Worm (Caenorhabditis elegans) whole organism, late embryonic: ENCODE measurements around the gene F54C8.1.

Experiments
- C38D4.7 ChIP-seq: fragments of 200-800 bp; sonication (Bioruptor generic); optimal IDR thresholded peaks from 2 replicates; lab custom pipeline; 2018; ENCODE audit warnings: mild to moderate bottlenecking, missing genetic modification characterization, moderate library complexity, missing compliant biosample characterization
- ama-1 ChIP-seq: fragments of 150-350 bp; optimal IDR thresholded peaks from 2 replicates; lab custom pipeline; 2014
- fax-1 ChIP-seq: sonication (generic microtip); optimal IDR thresholded peaks from 2 replicates; lab custom pipeline; 2016; ENCODE audit warnings: missing genotype, missing genetic modification characterization, missing compliant biosample characterization
- hlh-30 ChIP-seq: sonication (generic microtip); optimal IDR thresholded peaks from 2 replicates; lab custom pipeline; 2017; ENCODE audit warnings: antibody characterized with exemption, missing genetic modification characterization, missing compliant biosample characterization; ENCODE audit not compliant: insufficient read depth
- lin-11 ChIP-seq: fragments of 200-800 bp; sonication (Bioruptor generic); optimal IDR thresholded peaks from 2 replicates; lab custom pipeline; 2018; ENCODE audit warnings: mild to moderate bottlenecking, missing genetic modification characterization, missing compliant biosample characterization
- nfya-1 ChIP-seq: sonication (generic microtip); optimal IDR thresholded peaks from 2 replicates; lab custom pipeline; 2017; ENCODE audit warnings: missing genetic modification characterization, mild to moderate bottlenecking, missing compliant biosample characterization, antibody characterized with exemption, moderate library complexity
- nhr-11 ChIP-seq: fragments of 150-350 bp; optimal IDR thresholded peaks from 2 replicates; lab custom pipeline; 2014; ENCODE audit warnings: missing biosample characterization, missing genetic modification characterization
- nhr-232 ChIP-seq: sonication (generic microtip); optimal IDR thresholded peaks from 2 replicates; lab custom pipeline; 2016; ENCODE audit warnings: missing genetic modification characterization, missing compliant biosample characterization
- pha-2 ChIP-seq: sonication (generic microtip); optimal IDR thresholded peaks from 2 replicates; lab custom pipeline; 2017; ENCODE audit warnings: mild to moderate bottlenecking, missing genetic modification characterization, missing compliant biosample characterization
- pqm-1 ChIP-seq: sonication (generic microtip); optimal IDR thresholded peaks from 2 replicates; lab custom pipeline; 2016; ENCODE audit warnings: missing genetic modification characterization, missing compliant biosample characterization
- syd-9 ChIP-seq: sonication (generic microtip); optimal IDR thresholded peaks from 2 replicates; lab custom pipeline; 2016; ENCODE audit warnings: mild to moderate bottlenecking, missing genetic modification characterization, moderate library complexity, missing compliant biosample characterization
- tbx-2 ChIP-seq: sonication (generic microtip); optimal IDR thresholded peaks from 2 replicates; lab custom pipeline; 2016; ENCODE audit warnings: missing genetic modification characterization, missing compliant biosample characterization
- ztf-16 ChIP-seq: sonication (generic microtip); optimal IDR thresholded peaks from 2 replicates; lab custom pipeline; 2017; ENCODE audit warnings: missing genetic modification characterization, missing compliant biosample characterization

- TF ChIP-seq lin-11 (tag; lab: Kevin White, UChicago) (no peak), fax-1 (no peak), nfya-1 (tag; lab: Kevin White, UChicago) (no peak), C38D4.7 (no peak), nhr-11 (tag; lab: Kevin White, UChicago) (no peak), pqm-1 (tag; lab: Kevin White, UChicago) (no peak), ama-1 (lab: Kevin White, UChicago) (no peak), nhr-232 (tag; lab: Kevin White, UChicago) (no peak), hlh-30 (tag; lab: Kevin White, UChicago) (no peak), pha-2 (tag; lab: Kevin White, UChicago) (no peak), tbx-2 (tag; lab: Kevin White, UChicago) (no peak), ztf-16 (tag; lab: Kevin White, UChicago) (no peak), syd-9 (tag; lab: Kevin White, UChicago) (no peak)
These were observed 48.0 kb downstream of the F54C8.1 start for ce11 chrIII:9487454-9487853.
